Worm (Caenorhabditis elegans) whole organism, late embryonic: ENCODE measurements around the gene ZK593.3.

Experiments used
- rnt-1 ChIP-seq: sonication (generic microtip); optimal IDR thresholded peaks from 2 replicates; lab custom pipeline; 2016; ENCODE audit warnings: missing genetic modification characterization, missing compliant biosample characterization
- sox-4 ChIP-seq: sonication (generic microtip); optimal IDR thresholded peaks from 2 replicates; lab custom pipeline; 2017; ENCODE audit warnings: mild to moderate bottlenecking, missing genetic modification characterization, inconsistent platforms, missing compliant biosample characterization

- TF ChIP-seq sox-4 (tag; lab: Kevin White, UChicago) (no peak), rnt-1 (tag; lab: Kevin White, UChicago) (no peak)
These were observed 41.0 kb upstream of the ZK593.3 start, which contains the start of gene F13E9.12 for ce11 chrIV:10874527-10874926.
